Worm (Caenorhabditis elegans): ENCODE data around the gene spp-20.

DNA sequence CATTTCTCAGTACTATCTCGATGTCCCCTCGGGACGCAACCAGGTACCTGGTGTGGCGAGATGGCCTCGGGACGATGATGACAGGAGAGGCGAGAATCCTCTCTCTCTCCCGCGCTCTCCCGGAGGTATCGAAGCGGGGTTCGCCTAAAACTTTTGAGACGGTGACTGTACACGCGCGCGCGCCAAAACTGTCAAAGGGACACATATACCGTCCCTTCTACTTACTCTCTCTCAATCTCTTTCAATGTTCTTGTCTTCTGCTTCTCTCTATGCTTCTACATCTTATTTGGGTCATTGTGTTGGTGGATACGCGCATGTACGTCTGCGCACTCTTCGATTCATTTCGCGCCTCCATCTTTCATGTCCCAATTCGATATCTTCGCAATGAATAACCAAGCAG, 16.1 kb downstream of the spp-20 start:
- 0 out of 2 replicates have a peak, but pooled peaks have one; percentile 19 for TF ChIP-seq ztf-23 (GFP tag; IDR thresholded peaks at IDR 0.05)
- TF ChIP-seq ztf-29 (GFP tag; IDR thresholded peaks at IDR 0.05): no peak
- no peak for TF ChIP-seq flt-1 (GFP tag; IDR thresholded peaks at IDR 0.05)
